Worm (Caenorhabditis elegans): ENCODE results near the gene rbm-17.

- TF ChIP-seq pqm-1 (tag; optimal IDR thresholded peaks at IDR 0.05), result no peak
- TF ChIP-seq rbr-2 (tag; optimal IDR thresholded peaks at IDR 0.05), result no peak
- TF ChIP-seq ceh-82 (tag; optimal IDR thresholded peaks at IDR 0.05), result no peak
- TF ChIP-seq mdl-1 (tag; optimal IDR thresholded peaks at IDR 0.05), result no peak
- TF ChIP-seq unc-130 (GFP tag; optimal IDR thresholded peaks at IDR 0.05), result no peak
- no peak for TF ChIP-seq spr-3 (GFP tag; optimal IDR thresholded peaks at IDR 0.05)
Measured at ce11 chrIV:11638016-11638415, at the start of gene rbm-17.
